Worm (Caenorhabditis elegans) whole organism, midembryonic: ENCODE measurements around the gene C17B7.15.
"Not testable (repeated sequence)": the region's sequence is repeated elsewhere in the genome, so short reads cannot be mapped to it uniquely, and the experiment has no call there.

Source experiments
- T22C8.4 ChIP-seq: fragments of 200-800 bp; sonication (Bioruptor generic); IDR thresholded peaks from 2 replicates; pipeline ENCODE4 v1.3.6; 2022; ENCODE audit warnings: missing genetic modification characterization, missing compliant biosample characterization
- cog-1 ChIP-seq: sonication (generic microtip); optimal IDR thresholded peaks from 2 replicates; lab custom pipeline; 2016; ENCODE audit warnings: missing genetic modification characterization, missing compliant biosample characterization
- flt-1 ChIP-seq: fragments of 200-800 bp; sonication (Bioruptor generic); IDR thresholded peaks from 2 replicates; pipeline ENCODE4 v1.3.6; 2022; ENCODE audit warnings: missing genetic modification characterization, missing compliant biosample characterization
- klf-2 ChIP-seq: fragments of 200-800 bp; sonication (Bioruptor generic); conservative IDR thresholded peaks from 2 replicates; pipeline ENCODE4 v1.3.6; 2022; ENCODE audit warnings: missing genetic modification reagents, missing genetic modification characterization, missing compliant biosample characterization
- med-1 ChIP-seq: sonication (generic microtip); optimal IDR thresholded peaks from 2 replicates; lab custom pipeline; 2017; ENCODE audit warnings: missing genetic modification characterization, mild to moderate bottlenecking, missing compliant biosample characterization, antibody characterized with exemption, missing genetic modification reagents; ENCODE audit not compliant: insufficient read depth
- ref-1 ChIP-seq: fragments of 200-800 bp; sonication (Bioruptor generic); conservative IDR thresholded peaks from 2 replicates; pipeline ENCODE4 v1.3.6; 2022; ENCODE audit warnings: missing genetic modification reagents, missing genetic modification characterization, missing compliant biosample characterization
- tab-1 ChIP-seq: fragments of 200-800 bp; sonication (Bioruptor generic); IDR thresholded peaks from 2 replicates; pipeline ENCODE4 v1.3.6; 2022; ENCODE audit warnings: missing genetic modification characterization, missing compliant biosample characterization
- ztf-23 ChIP-seq: fragments of 200-800 bp; sonication (Bioruptor generic); IDR thresholded peaks from 2 replicates; pipeline ENCODE4 v1.3.6; 2022; ENCODE audit warnings: missing genetic modification reagents, missing genetic modification characterization, missing compliant biosample characterization
- ztf-29 ChIP-seq: fragments of 200-800 bp; sonication (Bioruptor generic); IDR thresholded peaks from 2 replicates; pipeline ENCODE4 v1.3.6; 2022; ENCODE audit warnings: missing genetic modification reagents, missing genetic modification characterization, missing compliant biosample characterization

Gene C17B7.15

ce11 chrV:3352925-3353324 is 2.9 kb downstream of the C17B7.15 start, which contains the start of gene C17B7.12:
C17B7.12 (plus strand) TSS chrV:3353225.
- TF ChIP-seq ref-1, result no peak
- no peak for TF ChIP-seq cog-1 (tag; lab: Kevin White, UChicago)
- TF ChIP-seq flt-1 (GFP tag; lab: Robert Waterston, UW), result no peak
- no peak for TF ChIP-seq ztf-29 (GFP tag; lab: Robert Waterston, UW)
- TF ChIP-seq T22C8.4, result no peak
- no peak for TF ChIP-seq klf-2 (GFP tag; lab: Robert Waterston, UW)
- no peak for TF ChIP-seq tab-1 (GFP tag; lab: Robert Waterston, UW)
- TF ChIP-seq med-1 (GFP tag; lab: Kevin White, UChicago), result no peak

DNA sequence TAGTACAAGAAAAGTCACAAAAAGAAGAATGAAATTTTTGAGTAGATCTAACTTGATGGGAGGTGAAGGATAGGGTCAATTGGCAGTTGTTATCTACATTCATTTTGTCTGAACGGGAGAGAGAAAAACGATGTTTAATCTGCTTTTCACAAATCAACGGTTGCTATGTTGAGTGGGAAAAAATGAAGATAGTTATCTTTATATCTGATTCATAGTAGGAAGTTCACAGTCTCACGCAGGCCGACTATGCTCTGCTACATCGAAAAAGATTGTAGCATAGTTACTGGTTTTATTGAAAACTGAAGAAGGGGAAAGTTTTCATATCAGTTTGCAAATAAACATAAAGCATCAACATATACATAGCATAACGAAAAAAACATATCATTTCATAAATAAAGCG is 5.6 kb downstream of the C17B7.15 start:
- TF ChIP-seq T22C8.4 (no peak), flt-1 (GFP tag; lab: Robert Waterston, UW) (no peak), ztf-29 (GFP tag; lab: Robert Waterston, UW) (no peak), cog-1 (tag; lab: Kevin White, UChicago) (no peak), tab-1 (GFP tag; lab: Robert Waterston, UW) (no peak), ref-1 (no peak), klf-2 (GFP tag; lab: Robert Waterston, UW) (no peak), ztf-23 (GFP tag; lab: Robert Waterston, UW) (no peak), med-1 (GFP tag; lab: Kevin White, UChicago) (no peak)

- TF ChIP-seq T22C8.4 (no peak), tab-1 (GFP tag; lab: Robert Waterston, UW) (no peak), flt-1 (GFP tag; lab: Robert Waterston, UW) (no peak), klf-2 (GFP tag; lab: Robert Waterston, UW) (no peak), ref-1 (no peak), cog-1 (tag; lab: Kevin White, UChicago) (no peak), ztf-23 (GFP tag; lab: Robert Waterston, UW) (no peak), med-1 (GFP tag; lab: Kevin White, UChicago) (no peak), ztf-29 (GFP tag; lab: Robert Waterston, UW) (no peak)
Observed at ce11 chrV:3357106-3357505, 7.1 kb downstream of the C17B7.15 start, which contains the start of gene scrm-3. scrm-3 (minus strand) TSS chrV:3357206.

- TF ChIP-seq ztf-23 (GFP tag; lab: Robert Waterston, UW) (no peak), T22C8.4 (no peak), ztf-29 (GFP tag; lab: Robert Waterston, UW) (no peak), tab-1 (GFP tag; lab: Robert Waterston, UW) (no peak), klf-2 (GFP tag; lab: Robert Waterston, UW) (no peak), flt-1 (GFP tag; lab: Robert Waterston, UW) (no peak), cog-1 (tag; lab: Kevin White, UChicago) (no peak), med-1 (GFP tag; lab: Kevin White, UChicago) (no peak), ref-1 (no peak)
Observed at ce11 chrV:3358267-3358666, 8.3 kb downstream of the C17B7.15 start, which contains the start of gene C04E12.5. C04E12.5 (plus strand) TSS chrV:3358567.

DNA sequence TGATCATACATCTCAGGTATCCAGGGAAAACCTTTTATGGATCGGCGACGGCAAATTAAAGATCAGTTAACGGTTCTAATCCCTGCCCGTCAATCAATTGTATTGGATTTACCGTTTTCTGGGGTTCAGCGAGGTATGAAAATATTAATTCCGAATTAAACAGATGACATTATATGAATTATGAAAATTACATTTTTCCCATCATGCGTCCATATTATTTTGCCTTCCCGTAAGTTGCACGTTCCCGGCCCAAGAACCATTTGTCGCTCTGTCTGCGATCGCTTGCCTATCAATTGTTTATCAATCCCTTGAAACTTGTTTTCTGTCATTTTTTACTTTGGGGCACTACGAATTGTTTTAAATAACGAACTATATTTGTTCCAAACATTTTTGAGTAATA is 11.7 kb downstream of the C17B7.15 start:
- no peak for TF ChIP-seq tab-1 (GFP tag; lab: Robert Waterston, UW)
- TF ChIP-seq klf-2 (GFP tag; lab: Robert Waterston, UW), result no peak
- TF ChIP-seq flt-1 (GFP tag; lab: Robert Waterston, UW), result no peak
- TF ChIP-seq cog-1 (tag; lab: Kevin White, UChicago), result no peak
- no peak for TF ChIP-seq med-1 (GFP tag; lab: Kevin White, UChicago)
- TF ChIP-seq ztf-29 (GFP tag; lab: Robert Waterston, UW), result no peak
- no peak for TF ChIP-seq T22C8.4
- TF ChIP-seq ref-1, result no peak
- TF ChIP-seq ztf-23 (GFP tag; lab: Robert Waterston, UW), result no peak

ce11 chrV:3362475-3362874 is 12.5 kb downstream of the C17B7.15 start, which contains the start of gene C04E12.4:
C04E12.4 (plus strand) TSS chrV:3362775.
- TF ChIP-seq ztf-23 (GFP tag; lab: Robert Waterston, UW) (no peak), ztf-29 (GFP tag; lab: Robert Waterston, UW) (no peak), cog-1 (tag; lab: Kevin White, UChicago) (no peak), tab-1 (GFP tag; lab: Robert Waterston, UW) (no peak), flt-1 (GFP tag; lab: Robert Waterston, UW) (no peak), med-1 (GFP tag; lab: Kevin White, UChicago) (no peak), ref-1 (no peak), T22C8.4 (no peak), klf-2 (GFP tag; lab: Robert Waterston, UW) (no peak)

DNA sequence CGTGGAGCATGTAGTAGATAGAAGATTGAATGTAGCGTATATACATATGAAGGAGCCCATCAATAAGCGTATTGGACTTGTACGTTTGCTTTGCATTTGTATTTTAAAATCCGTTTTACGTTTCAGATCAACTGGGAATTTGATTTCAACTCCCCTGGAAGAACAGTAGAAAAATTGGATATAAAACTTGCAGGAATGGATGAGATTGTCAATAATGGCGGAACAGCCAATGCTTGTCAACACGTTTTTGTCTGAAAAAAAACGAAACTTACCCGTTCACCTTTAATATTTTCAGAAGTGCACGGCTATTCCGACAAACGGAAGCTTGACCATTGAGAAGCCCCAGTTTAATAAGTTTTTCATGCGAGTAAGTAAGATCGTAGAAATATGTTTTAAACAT is 17.8 kb downstream of the C17B7.15 start, which contains the start of gene C04E12.2:
C04E12.2 (plus strand) TSS at position 301 of the 400 bp plus-strand sequence.
- not testable (repeated sequence) for TF ChIP-seq T22C8.4; cog-1 (tag; lab: Kevin White, UChicago); tab-1 (GFP tag; lab: Robert Waterston, UW)

ce11 chrV:3372673-3373072 is 22.7 kb downstream of the C17B7.15 start, which contains the start of gene srx-121:
srx-121 (minus strand) TSS chrV:3372773.
- TF ChIP-seq T22C8.4, result no peak
- no peak for TF ChIP-seq ztf-29 (GFP tag; lab: Robert Waterston, UW)
- no peak for TF ChIP-seq tab-1 (GFP tag; lab: Robert Waterston, UW)
- no peak for TF ChIP-seq klf-2 (GFP tag; lab: Robert Waterston, UW)
- no peak for TF ChIP-seq med-1 (GFP tag; lab: Kevin White, UChicago)
- TF ChIP-seq flt-1 (GFP tag; lab: Robert Waterston, UW), result no peak
- TF ChIP-seq cog-1 (tag; lab: Kevin White, UChicago), result no peak
- TF ChIP-seq ref-1, result no peak
- no peak for TF ChIP-seq ztf-23 (GFP tag; lab: Robert Waterston, UW)

DNA sequence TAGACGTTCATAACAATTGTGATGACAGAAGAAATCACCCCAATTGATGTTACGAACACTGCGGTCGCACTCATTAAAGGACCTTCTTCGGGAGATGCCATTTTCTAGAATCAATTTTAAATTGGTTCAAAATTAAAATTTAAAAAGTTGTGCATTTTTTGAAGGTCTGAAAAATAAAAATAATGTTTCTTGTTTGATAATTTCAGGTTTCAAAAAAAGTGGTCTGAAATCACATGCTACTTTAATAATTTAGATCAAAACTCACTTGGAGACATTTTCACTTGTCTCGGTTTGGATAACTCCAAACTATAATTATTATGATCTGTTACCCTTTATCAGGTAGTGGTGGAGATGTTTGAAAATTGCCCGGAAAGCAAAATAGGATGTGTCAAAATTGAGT is 27.0 kb downstream of the C17B7.15 start, which contains the start of gene srbc-2:
srbc-2 (minus strand) TSS at position 101 of the 400 bp plus-strand sequence.
- TF ChIP-seq T22C8.4, result no peak
- no peak for TF ChIP-seq flt-1 (GFP tag; lab: Robert Waterston, UW)
- no peak for TF ChIP-seq cog-1 (tag; lab: Kevin White, UChicago)
- TF ChIP-seq ztf-29 (GFP tag; lab: Robert Waterston, UW), result no peak
- TF ChIP-seq tab-1 (GFP tag; lab: Robert Waterston, UW), result no peak
- TF ChIP-seq ztf-23 (GFP tag; lab: Robert Waterston, UW), result no peak
- no peak for TF ChIP-seq klf-2 (GFP tag; lab: Robert Waterston, UW)
- no peak for TF ChIP-seq ref-1
- no peak for TF ChIP-seq med-1 (GFP tag; lab: Kevin White, UChicago)
